Worm (Caenorhabditis elegans) whole organism, L1 larva: ENCODE measurements around the gene hcp-2.

Experiments
- alr-1 ChIP-seq: fragments of 200-800 bp; sonication (Bioruptor generic); optimal IDR thresholded peaks from 2 replicates; lab custom pipeline; 2018; ENCODE audit warnings: borderline replicate concordance, mild to moderate bottlenecking, missing genetic modification characterization, missing compliant biosample characterization
- efl-3 ChIP-seq: fragments of 200-800 bp; sonication (Bioruptor generic); optimal IDR thresholded peaks from 2 replicates; lab custom pipeline; 2018; ENCODE audit warnings: mild to moderate bottlenecking, missing genetic modification characterization, missing compliant biosample characterization
- elt-3 ChIP-seq, 6 experiments: fragments of 150-350 bp in 1 of 6; sonication (generic microtip); optimal IDR thresholded peaks; 2 replicates each; lab custom pipeline; 2017 to 2018; ENCODE audit warnings: missing biosample characterization in 6 of 6, missing genetic modification characterization in 6 of 6, inconsistent platforms in 1 of 6
- hpl-2 ChIP-seq: fragments of 150-350 bp; optimal IDR thresholded peaks from 2 replicates; lab custom pipeline; 2014; ENCODE audit warnings: missing biosample characterization, missing genetic modification reagents, missing genetic modification characterization
- irx-1 ChIP-seq: sonication (generic microtip); optimal IDR thresholded peaks from 2 replicates; lab custom pipeline; 2016; ENCODE audit warnings: missing genetic modification characterization, missing compliant biosample characterization
- nhr-237 ChIP-seq: fragments of 150-350 bp; optimal IDR thresholded peaks from 2 replicates; lab custom pipeline; 2014; ENCODE audit warnings: missing biosample characterization, missing genetic modification characterization
- nhr-28 ChIP-seq: fragments of 150-350 bp; optimal IDR thresholded peaks from 2 replicates; lab custom pipeline; 2014; ENCODE audit warnings: missing biosample characterization, missing genetic modification characterization
- pax-3 ChIP-seq: fragments of 200-800 bp; sonication (Bioruptor generic); optimal IDR thresholded peaks from 2 replicates; lab custom pipeline; 2018; ENCODE audit warnings: mild to moderate bottlenecking, missing genetic modification characterization, moderate library complexity, missing compliant biosample characterization
- snpc-4 ChIP-seq: fragments of 150-350 bp; optimal IDR thresholded peaks from 2 replicates; lab custom pipeline; 2014; ENCODE audit warnings: missing biosample characterization, missing genetic modification characterization
- tlp-1 ChIP-seq: fragments of 150-350 bp; optimal IDR thresholded peaks from 2 replicates; lab custom pipeline; 2014; ENCODE audit warnings: missing biosample characterization, missing genetic modification characterization
- unc-86 ChIP-seq: sonication (generic microtip); optimal IDR thresholded peaks from 2 replicates; lab custom pipeline; 2016; ENCODE audit warnings: missing genetic modification characterization, missing compliant biosample characterization
- vab-15 ChIP-seq: sonication (generic microtip); optimal IDR thresholded peaks from 2 replicates; lab custom pipeline; 2017; ENCODE audit warnings: missing genotype, mild to moderate bottlenecking, missing genetic modification characterization, missing compliant biosample characterization
- ztf-11 ChIP-seq, 2 experiments: sonication (generic microtip); optimal IDR thresholded peaks; 2 replicates each; lab custom pipeline; 2016 to 2017; ENCODE audit warnings: missing genetic modification characterization in 2 of 2, missing biosample characterization in 1 of 2, missing compliant biosample characterization in 1 of 2

ce11 chrV:9618420-9618819 is 27.2 kb upstream of the hcp-2 start:
- no peak for TF ChIP-seq nhr-28 (tag; lab: Kevin White, UChicago)
- TF ChIP-seq pax-3 (tag; lab: Kevin White, UChicago) = no peak
- TF ChIP-seq alr-1 = no peak
- TF ChIP-seq hpl-2 (GFP tag; lab: Kevin White, UChicago) = no peak
- no peak for TF ChIP-seq vab-15 (tag; lab: Kevin White, UChicago)
- TF ChIP-seq elt-3 (tag; optimal IDR thresholded peaks at IDR 0.05; lab: Kevin White, UChicago) = no peak
- TF ChIP-seq nhr-237 (tag; lab: Kevin White, UChicago) = no peak
- no peak for TF ChIP-seq irx-1 (tag; lab: Kevin White, UChicago)
- no peak for TF ChIP-seq tlp-1
- no peak for TF ChIP-seq snpc-4 (tag; lab: Kevin White, UChicago)
- TF ChIP-seq unc-86 (tag; lab: Kevin White, UChicago) = no peak
- no peak for TF ChIP-seq efl-3 (GFP tag; lab: Kevin White, UChicago)
- TF ChIP-seq ztf-11 (tag; optimal IDR thresholded peaks at IDR 0.05; lab: Kevin White, UChicago) = no peak
